Worm (Caenorhabditis elegans) whole organism, L4 larva: ENCODE measurements around the gene letm-1.

ENCODE experiments used
- madf-9 ChIP-seq: fragments of 200-800 bp; sonication (Bioruptor generic); conservative IDR thresholded peaks from 2 replicates; pipeline ENCODE4 v1.3.6; 2022; ENCODE audit warnings: missing genetic modification reagents, missing genetic modification characterization, missing compliant biosample characterization
- nhr-11 ChIP-seq: fragments of 150-350 bp; optimal IDR thresholded peaks from 2 replicates; lab custom pipeline; 2014; ENCODE audit warnings: missing biosample characterization, missing genetic modification characterization

ce11 chrV:13649730-13650349 is 11.2 kb upstream of the letm-1 start, which contains the start of gene H37A05.4:
- no peak for TF ChIP-seq nhr-11 (tag; lab: Kevin White, UChicago)
- no peak for TF ChIP-seq madf-9 (GFP tag; lab: Robert Waterston, UW)
